Worm (Caenorhabditis elegans): ENCODE results near the gene F47B8.4.

DNA sequence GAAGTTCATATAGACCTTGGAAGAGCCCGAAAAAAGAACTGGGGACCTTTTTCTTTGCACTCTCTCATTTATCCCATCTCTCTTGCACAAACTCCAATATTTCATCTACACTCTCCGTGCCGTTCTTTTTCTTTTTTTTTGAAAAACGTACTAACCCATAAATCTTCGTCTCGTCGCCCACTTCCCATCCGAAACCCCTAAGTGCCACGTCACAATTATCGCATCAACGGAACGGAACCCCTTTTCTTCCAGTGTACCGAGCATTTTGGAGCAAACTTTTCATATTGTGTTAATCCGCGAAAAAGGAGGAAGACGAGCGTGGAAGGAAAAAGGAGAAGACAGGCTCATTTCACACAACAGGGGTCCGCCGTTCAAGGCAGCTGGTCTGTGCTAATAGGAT lies 44.9 kb upstream of the F47B8.4 start:
- TF ChIP-seq T22C8.4 (GFP tag; IDR thresholded peaks at IDR 0.05) (no peak), tab-1 (GFP tag; IDR thresholded peaks at IDR 0.05) (no peak), ztf-29 (GFP tag; IDR thresholded peaks at IDR 0.05) (no peak), flt-1 (GFP tag; IDR thresholded peaks at IDR 0.05) (no peak), klf-2 (GFP tag; conservative IDR thresholded peaks at IDR 0.05) (no peak)

All from whole organism, midembryonic.